Worm (Caenorhabditis elegans) whole organism, early embryonic: ENCODE results near the gene F57G12.2.

Source experiments
- F13C5.2 ChIP-seq: sonication (generic microtip); optimal IDR thresholded peaks from 2 replicates; lab custom pipeline; 2017; ENCODE audit warnings: mild to moderate bottlenecking, missing genetic modification characterization, inconsistent platforms, missing compliant biosample characterization
- aly-1 ChIP-seq: sonication (generic microtip); optimal IDR thresholded peaks from 2 replicates; lab custom pipeline; 2016; ENCODE audit warnings: missing genetic modification characterization, missing compliant biosample characterization
- ama-1 ChIP-seq: fragments of 150-350 bp; optimal IDR thresholded peaks from 2 replicates; lab custom pipeline; 2014
- ceh-13 ChIP-seq: fragments of 200-800 bp; sonication (Bioruptor generic); optimal IDR thresholded peaks from 2 replicates; lab custom pipeline; 2018; ENCODE audit warnings: mild to moderate bottlenecking, missing genetic modification characterization, missing compliant biosample characterization
- ceh-36 ChIP-seq: sonication (generic microtip); optimal IDR thresholded peaks from 2 replicates; lab custom pipeline; 2016; ENCODE audit warnings: missing genetic modification characterization, inconsistent platforms, missing compliant biosample characterization
- ets-7 ChIP-seq: sonication (generic microtip); optimal IDR thresholded peaks from 2 replicates; lab custom pipeline; 2016; ENCODE audit warnings: missing genotype, missing genetic modification characterization, missing compliant biosample characterization
- flt-1 ChIP-seq: fragments of 200-800 bp; sonication (Bioruptor generic); IDR thresholded peaks from 2 replicates; pipeline ENCODE4 v1.3.6; 2022; ENCODE audit warnings: missing genetic modification characterization, missing compliant biosample characterization
- hmbx-1 ChIP-seq: sonication (generic microtip); optimal IDR thresholded peaks from 2 replicates; lab custom pipeline; 2016; ENCODE audit warnings: mild to moderate bottlenecking, missing genetic modification characterization, missing compliant biosample characterization
- hmg-4 ChIP-seq: fragments of 200-800 bp; sonication (Bioruptor generic); optimal IDR thresholded peaks from 2 replicates; lab custom pipeline; 2018; ENCODE audit warnings: mild to moderate bottlenecking, missing genetic modification characterization, missing compliant biosample characterization
- pes-1 ChIP-seq: fragments of 200-800 bp; sonication (Bioruptor generic); IDR thresholded peaks from 2 replicates; pipeline ENCODE4 v1.3.6; 2022; ENCODE audit warnings: missing genetic modification reagents, missing genetic modification characterization, missing compliant biosample characterization
- scrt-1 ChIP-seq: fragments of 200-800 bp; sonication (Bioruptor generic); IDR thresholded peaks from 2 replicates; pipeline ENCODE4 v1.3.6; 2022; ENCODE audit warnings: missing genetic modification characterization, missing compliant biosample characterization
- tbx-11 ChIP-seq: fragments of 200-800 bp; sonication (Bioruptor generic); IDR thresholded peaks from 2 replicates; pipeline ENCODE4 v1.3.6; 2022; ENCODE audit warnings: missing genetic modification characterization, missing compliant biosample characterization
- tbx-37 ChIP-seq: fragments of 200-800 bp; sonication (Bioruptor generic); conservative IDR thresholded peaks from 2 replicates; pipeline ENCODE4 v1.3.6; 2022; ENCODE audit warnings: missing genetic modification reagents, missing genetic modification characterization, missing compliant biosample characterization
- tra-4 ChIP-seq: sonication (generic microtip); optimal IDR thresholded peaks from 2 replicates; lab custom pipeline; 2017; ENCODE audit warnings: missing genetic modification characterization, missing compliant biosample characterization

- no peak for TF ChIP-seq hmbx-1 (tag; lab: Kevin White, UChicago)
- TF ChIP-seq flt-1 (GFP tag; lab: Robert Waterston, UW), result no peak
- no peak for TF ChIP-seq F13C5.2 (tag; lab: Kevin White, UChicago)
- no peak for TF ChIP-seq ama-1 (lab: Kevin White, UChicago)
- no peak for TF ChIP-seq pes-1 (GFP tag; lab: Robert Waterston, UW)
- no peak for TF ChIP-seq ets-7 (tag; lab: Kevin White, UChicago)
- no peak for TF ChIP-seq tra-4
- TF ChIP-seq tbx-37 (GFP tag; lab: Robert Waterston, UW), result no peak
- no peak for TF ChIP-seq ceh-36 (tag; lab: Kevin White, UChicago)
- no peak for TF ChIP-seq ceh-13
- TF ChIP-seq aly-1 (tag; lab: Kevin White, UChicago), result no peak
- no peak for TF ChIP-seq tbx-11 (GFP tag; lab: Robert Waterston, UW)
- TF ChIP-seq scrt-1 (GFP tag; lab: Robert Waterston, UW), result no peak
- no peak for TF ChIP-seq hmg-4 (GFP tag; lab: Kevin White, UChicago)
Measured at ce11 chrX:12143693-12144092, 16.2 kb downstream of the F57G12.2 start, which contains the start of gene M153.5.
